Worm (Caenorhabditis elegans) whole organism, L3 larva: ENCODE measurements around the gene F54D5.9.

Experiments
- ZK546.5 ChIP-seq: sonication (generic microtip); optimal IDR thresholded peaks from 2 replicates; lab custom pipeline; 2017; ENCODE audit warnings: missing biosample characterization, missing genetic modification characterization
- elt-2 ChIP-seq: sonication (generic microtip); optimal IDR thresholded peaks from 2 replicates; lab custom pipeline; 2016; ENCODE audit warnings: missing genetic modification reagents, mild to moderate bottlenecking, missing genetic modification characterization, missing compliant biosample characterization
- fos-1 ChIP-seq: fragments of 150-350 bp; optimal IDR thresholded peaks from 2 replicates; lab custom pipeline; 2014; ENCODE audit warnings: missing biosample characterization, missing genetic modification characterization
- lsy-12 ChIP-seq: sonication (generic microtip); optimal IDR thresholded peaks from 2 replicates; lab custom pipeline; 2016; ENCODE audit warnings: mild to moderate bottlenecking, missing genetic modification characterization, missing compliant biosample characterization
- nhr-237 ChIP-seq: fragments of 150-350 bp; optimal IDR thresholded peaks from 2 replicates; lab custom pipeline; 2014; ENCODE audit warnings: missing biosample characterization, missing genetic modification characterization
- pqm-1 ChIP-seq: fragments of 150-350 bp; optimal IDR thresholded peaks from 2 replicates; lab custom pipeline; 2017; ENCODE audit warnings: missing biosample characterization, missing genetic modification characterization, inconsistent platforms
- snpc-4 ChIP-seq: fragments of 150-350 bp; optimal IDR thresholded peaks from 2 replicates; lab custom pipeline; 2014; ENCODE audit warnings: missing biosample characterization, missing genetic modification characterization
- unc-62 ChIP-seq: fragments of 150-350 bp; sonication (generic microtip); optimal IDR thresholded peaks from 4 replicates; lab custom pipeline; 2014; ENCODE audit warnings: missing biosample characterization, missing genetic modification reagents, missing genetic modification characterization
- ztf-11 ChIP-seq: fragments of 150-350 bp; optimal IDR thresholded peaks from 2 replicates; lab custom pipeline; 2014; ENCODE audit warnings: missing biosample characterization, missing genetic modification characterization

DNA sequence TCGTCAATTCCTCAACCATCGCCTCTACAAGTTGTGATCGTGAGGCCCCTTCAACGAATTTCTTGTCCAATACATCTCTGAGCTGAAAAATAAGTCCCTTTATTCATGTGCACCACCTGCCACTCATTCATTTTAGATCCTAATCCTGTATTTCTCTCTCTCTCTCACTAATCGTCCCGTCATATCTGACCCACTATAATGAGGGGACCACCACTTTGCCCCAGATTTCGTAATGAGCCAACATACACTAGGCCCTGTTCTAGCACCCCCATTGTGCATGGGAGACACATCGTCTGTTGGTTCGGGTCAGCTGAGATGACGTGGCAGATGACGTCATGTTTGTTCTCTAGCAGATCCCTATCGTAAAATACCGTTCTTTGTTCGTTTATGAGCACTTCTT lies 9.2 kb downstream of the F54D5.9 start:
- no peak for TF ChIP-seq lsy-12 (tag; lab: Kevin White, UChicago)
- no peak for TF ChIP-seq unc-62 (GFP tag; lab: Kevin White, UChicago)
- no peak for TF ChIP-seq ZK546.5 (tag; lab: Kevin White, UChicago)
- no peak for TF ChIP-seq fos-1
- TF ChIP-seq nhr-237 (tag; lab: Kevin White, UChicago), result no peak
- no peak for TF ChIP-seq snpc-4
- no peak for TF ChIP-seq pqm-1 (tag; lab: Kevin White, UChicago)
- TF ChIP-seq ztf-11 (tag; lab: Kevin White, UChicago), result no peak
- no peak for TF ChIP-seq elt-2 (tag; lab: Kevin White, UChicago)
